Worm (Caenorhabditis elegans) whole organism, L3 larva: ENCODE data around the gene frpr-16.

ENCODE experiments used
- R02D3.7 ChIP-seq: fragments of 150-350 bp; optimal IDR thresholded peaks from 2 replicates; lab custom pipeline; 2014; ENCODE audit warnings: missing biosample characterization, missing genetic modification characterization
- ama-1 ChIP-seq: fragments of 150-350 bp; optimal IDR thresholded peaks from 2 replicates; lab custom pipeline; 2018
- fkh-10 ChIP-seq: sonication (generic microtip); optimal IDR thresholded peaks from 2 replicates; lab custom pipeline; 2017; ENCODE audit warnings: missing biosample characterization, missing genetic modification reagents, missing genetic modification characterization
- fkh-2 ChIP-seq: fragments of 150-350 bp; optimal IDR thresholded peaks from 2 replicates; lab custom pipeline; 2014; ENCODE audit warnings: missing biosample characterization, missing genetic modification reagents, missing genetic modification characterization
- nhr-11 ChIP-seq: fragments of 150-350 bp; optimal IDR thresholded peaks from 2 replicates; lab custom pipeline; 2014; ENCODE audit warnings: missing biosample characterization, missing genetic modification characterization
- nhr-12 ChIP-seq: fragments of 150-350 bp; optimal IDR thresholded peaks from 2 replicates; lab custom pipeline; 2014; ENCODE audit warnings: missing biosample characterization, missing genetic modification characterization
- nhr-76 ChIP-seq: fragments of 150-350 bp; sonication (generic microtip); optimal IDR thresholded peaks from 5 replicates; lab custom pipeline; 2014; ENCODE audit warnings: missing biosample characterization, missing genetic modification characterization
- snpc-4 ChIP-seq: fragments of 150-350 bp; optimal IDR thresholded peaks from 2 replicates; lab custom pipeline; 2014; ENCODE audit warnings: missing biosample characterization, missing genetic modification characterization
- tbx-2 ChIP-seq: sonication (generic microtip); optimal IDR thresholded peaks from 2 replicates; lab custom pipeline; 2016; ENCODE audit warnings: mild to moderate bottlenecking, missing genetic modification characterization, missing compliant biosample characterization
- ztf-11 ChIP-seq: fragments of 150-350 bp; optimal IDR thresholded peaks from 2 replicates; lab custom pipeline; 2014; ENCODE audit warnings: missing biosample characterization, missing genetic modification characterization

ce11 chrII:6026646-6027045 is 4.4 kb downstream of the frpr-16 start:
- TF ChIP-seq ama-1 (lab: Kevin White, UChicago) (no peak), tbx-2 (no peak), nhr-11 (tag; lab: Kevin White, UChicago) (no peak), fkh-2 (tag; lab: Kevin White, UChicago) (no peak), nhr-12 (tag; lab: Kevin White, UChicago) (no peak), nhr-76 (no peak), snpc-4 (tag; lab: Kevin White, UChicago) (no peak), ztf-11 (no peak), R02D3.7 (no peak), fkh-10 (GFP tag; lab: Kevin White, UChicago) (no peak)
